Fruit fly (Drosophila melanogaster) whole organism, embryonic: Measurements from ENCODE around the gene Art8.

ENCODE experiments used
- Bdp1 ChIP-seq: fragments of 200-800 bp; sonication (Bioruptor generic); optimal IDR thresholded peaks from 3 replicates; lab custom pipeline; 2016; ENCODE audit warnings: missing biosample characterization, missing genetic modification characterization
- Blimp-1 ChIP-seq: fragments of 200-800 bp; sonication (Bioruptor generic); optimal IDR thresholded peaks from 3 replicates; lab custom pipeline; 2018; ENCODE audit warnings: missing biosample characterization, missing genetic modification characterization, mild to moderate bottlenecking, moderate library complexity, missing genetic modification reagents
- CG10274 ChIP-seq: fragments of 200-800 bp; sonication (Bioruptor generic); optimal IDR thresholded peaks from 3 replicates; lab custom pipeline; 2017; ENCODE audit warnings: missing biosample characterization, mild to moderate bottlenecking, missing genetic modification characterization
- CG10543 ChIP-seq: fragments of 200-800 bp; sonication (Bioruptor generic); optimal IDR thresholded peaks from 3 replicates; lab custom pipeline; 2017; ENCODE audit warnings: missing biosample characterization, mild to moderate bottlenecking, missing genetic modification characterization, moderate library complexity
- CG11504 ChIP-seq: fragments of 200-800 bp; sonication (Bioruptor generic); optimal IDR thresholded peaks from 3 replicates; lab custom pipeline; 2019; ENCODE audit warnings: missing biosample characterization, mild to moderate bottlenecking, missing genetic modification characterization, moderate library complexity
- CG12942 ChIP-seq: fragments of 200-800 bp; sonication (Bioruptor generic); optimal IDR thresholded peaks from 3 replicates; lab custom pipeline; 2016; ENCODE audit warnings: missing biosample characterization, missing genetic modification characterization
- CG13894 ChIP-seq: fragments of 200-800 bp; sonication (Bioruptor generic); optimal IDR thresholded peaks from 3 replicates; lab custom pipeline; 2018; ENCODE audit warnings: missing biosample characterization, mild to moderate bottlenecking, missing genetic modification characterization, moderate library complexity
- CG15514 ChIP-seq: fragments of 200-800 bp; sonication (Bioruptor generic); optimal IDR thresholded peaks from 3 replicates; lab custom pipeline; 2017; ENCODE audit warnings: missing biosample characterization, missing genetic modification characterization, mild to moderate bottlenecking, moderate library complexity, missing genetic modification reagents
- CG18476 ChIP-seq: fragments of 200-800 bp; sonication (Bioruptor generic); optimal IDR thresholded peaks from 2 replicates; lab custom pipeline; 2016; ENCODE audit warnings: missing biosample characterization, mild to moderate bottlenecking, missing genetic modification characterization
- CG2199 ChIP-seq: fragments of 200-800 bp; sonication (Bioruptor generic); IDR thresholded peaks from 3 replicates; pipeline ENCODE4 v1.3.6; 2022; ENCODE audit warnings: missing biosample characterization, missing genetic modification characterization
- CG3838 ChIP-seq: fragments of 200-800 bp; sonication (Bioruptor generic); optimal IDR thresholded peaks from 3 replicates; lab custom pipeline; 2016; ENCODE audit warnings: missing biosample characterization, missing genetic modification characterization
- CG6272 ChIP-seq: fragments of 200-800 bp; sonication (Bioruptor generic); IDR thresholded peaks from 2 replicates; pipeline ENCODE4 v1.3.6; 2022; ENCODE audit warnings: missing biosample characterization, missing genetic modification characterization
- CG9609 ChIP-seq: fragments of 200-800 bp; sonication (Bioruptor generic); optimal IDR thresholded peaks from 3 replicates; lab custom pipeline; 2016; ENCODE audit warnings: missing biosample characterization, missing genetic modification characterization
- CrebB ChIP-seq: fragments of 200-800 bp; sonication (Bioruptor generic); optimal IDR thresholded peaks from 3 replicates; lab custom pipeline; 2018; ENCODE audit warnings: missing biosample characterization, mild to moderate bottlenecking, missing genetic modification characterization
- D19A ChIP-seq: fragments of 200-800 bp; optimal IDR thresholded peaks from 3 replicates; lab custom pipeline; 2019; ENCODE audit warnings: missing biosample characterization, mild to moderate bottlenecking, missing genetic modification characterization, moderate library complexity
- Deaf1 ChIP-seq: fragments of 200-800 bp; optimal IDR thresholded peaks from 3 replicates; lab custom pipeline; 2019; ENCODE audit warnings: missing biosample characterization, mild to moderate bottlenecking, missing genetic modification characterization, moderate library complexity
- Fer3 ChIP-seq: fragments of 200-800 bp; sonication (Bioruptor generic); optimal IDR thresholded peaks from 2 replicates; lab custom pipeline; 2018; ENCODE audit warnings: missing biosample characterization, mild to moderate bottlenecking, missing genetic modification characterization, moderate library complexity
- GATAe ChIP-seq: fragments of 200-800 bp; sonication (Bioruptor generic); conservative IDR thresholded peaks from 2 replicates; pipeline ENCODE4 v1.3.6; 2022; ENCODE audit warnings: missing biosample characterization, missing genetic modification characterization
- Hey ChIP-seq: fragments of 200-800 bp; sonication (Bioruptor generic); optimal IDR thresholded peaks from 3 replicates; lab custom pipeline; 2018; ENCODE audit warnings: missing biosample characterization, mild to moderate bottlenecking, missing genetic modification characterization
- HmgZ ChIP-seq: fragments of 200-800 bp; sonication (Bioruptor generic); optimal IDR thresholded peaks from 2 replicates; lab custom pipeline; 2018; ENCODE audit warnings: missing biosample characterization, mild to moderate bottlenecking, missing genetic modification characterization
- Hmr ChIP-seq: fragments of 200-800 bp; sonication (Bioruptor generic); optimal IDR thresholded peaks from 3 replicates; lab custom pipeline; 2017; ENCODE audit warnings: mild to moderate bottlenecking, missing biosample characterization, missing genetic modification reagents, missing genetic modification characterization
- Hr78 ChIP-seq, 2 experiments: fragments of 200-800 bp in 1 of 2; fragments of >200 bp in 1 of 2; sonication (Bioruptor generic) in 1 of 2; optimal IDR thresholded peaks; 2 replicates each; lab custom pipeline; 2017 to 2019; ENCODE audit warnings: missing biosample characterization in 2 of 2, missing genetic modification characterization in 2 of 2, mild to moderate bottlenecking in 1 of 2, moderate library complexity in 1 of 2
- MTF-1 ChIP-seq: fragments of 200-800 bp; sonication (Bioruptor generic); optimal IDR thresholded peaks from 2 replicates; lab custom pipeline; 2018; ENCODE audit warnings: missing biosample characterization, mild to moderate bottlenecking, missing genetic modification characterization, borderline replicate concordance
- Med ChIP-seq: fragments of 200-800 bp; sonication (Bioruptor generic); peaks from one replicate; lab custom pipeline; 2016; ENCODE audit warnings: missing biosample characterization, missing genetic modification characterization, mild to moderate bottlenecking, inconsistent platforms, moderate library complexity
- Nf-YC ChIP-seq: fragments of 200-800 bp; optimal IDR thresholded peaks from 3 replicates; lab custom pipeline; 2019; ENCODE audit warnings: missing biosample characterization, mild to moderate bottlenecking, missing genetic modification characterization, moderate library complexity
- Pdp1 ChIP-seq, 2 experiments: fragments of 200-800 bp; sonication (Bioruptor generic); optimal IDR thresholded peaks; 3 replicates each; lab custom pipeline; 2016; ENCODE audit warnings: missing biosample characterization in 2 of 2, missing genetic modification characterization in 2 of 2, mild to moderate bottlenecking in 1 of 2, moderate library complexity in 1 of 2
- Sox102F ChIP-seq: fragments of 200-800 bp; sonication (Bioruptor generic); optimal IDR thresholded peaks from 2 replicates; lab custom pipeline; 2018; ENCODE audit warnings: missing biosample characterization, mild to moderate bottlenecking, missing genetic modification characterization, moderate library complexity
- TFAM ChIP-seq: fragments of 200-800 bp; sonication (Bioruptor generic); optimal IDR thresholded peaks from 2 replicates; lab custom pipeline; 2017; ENCODE audit warnings: missing biosample characterization, missing genetic modification characterization, inconsistent platforms
- Trl ChIP-seq, 3 experiments: fragments of >200 bp in 2 of 3; fragments of 200-800 bp in 1 of 3; sonication (Bioruptor generic) in 1 of 3; optimal IDR thresholded peaks; 2 replicates in 1 of 3; 3 replicates in 2 of 3; lab custom pipeline; 2016 to 2017; ENCODE audit warnings: missing biosample characterization in 1 of 3, missing genetic modification characterization in 1 of 3
- cg ChIP-seq: fragments of 200-800 bp; sonication (Bioruptor generic); optimal IDR thresholded peaks from 3 replicates; lab custom pipeline; 2019; ENCODE audit warnings: missing biosample characterization, mild to moderate bottlenecking, missing genetic modification characterization, moderate library complexity
- chinmo ChIP-seq: fragments of 200-800 bp; sonication (Bioruptor generic); IDR thresholded peaks from 4 replicates; pipeline ENCODE4 v1.3.6; 2022; ENCODE audit warnings: missing biosample characterization, missing genetic modification characterization; ENCODE audit not compliant: partially characterized antibody
- chm ChIP-seq: fragments of 200-800 bp; sonication (Bioruptor generic); IDR thresholded peaks from 2 replicates; pipeline ENCODE4 v1.3.6; 2022; ENCODE audit warnings: missing biosample characterization, missing genetic modification characterization
- cwo ChIP-seq: fragments of 200-800 bp; sonication (Bioruptor generic); optimal IDR thresholded peaks from 3 replicates; lab custom pipeline; 2017; ENCODE audit warnings: missing biosample characterization, missing genetic modification characterization, mild to moderate bottlenecking, moderate library complexity, missing genetic modification reagents
- en ChIP-seq: fragments of 200-800 bp; sonication (Bioruptor generic); optimal IDR thresholded peaks from 2 replicates; lab custom pipeline; 2016; ENCODE audit warnings: missing biosample characterization, missing genetic modification characterization
- exex ChIP-seq: fragments of 200-800 bp; sonication (Bioruptor generic); optimal IDR thresholded peaks from 4 replicates; lab custom pipeline; 2018; ENCODE audit warnings: missing biosample characterization, mild to moderate bottlenecking, missing genetic modification characterization, moderate library complexity
- grn ChIP-seq: fragments of 200-800 bp; sonication (Bioruptor generic); optimal IDR thresholded peaks from 3 replicates; lab custom pipeline; 2017; ENCODE audit warnings: missing biosample characterization, missing genetic modification characterization
- ken ChIP-seq: fragments of 200-800 bp; sonication (Bioruptor generic); IDR thresholded peaks from 3 replicates; pipeline ENCODE4 v1.3.6; 2022; ENCODE audit warnings: missing biosample characterization, missing genetic modification characterization
- kni ChIP-seq: fragments of 200-800 bp; sonication (Bioruptor generic); optimal IDR thresholded peaks from 3 replicates; lab custom pipeline; 2017; ENCODE audit warnings: mild to moderate bottlenecking, missing biosample characterization, missing genetic modification reagents, missing genetic modification characterization
- lab ChIP-seq: fragments of 200-800 bp; sonication (Bioruptor generic); optimal IDR thresholded peaks from 3 replicates; lab custom pipeline; 2017; ENCODE audit warnings: missing biosample characterization, missing genetic modification characterization, mild to moderate bottlenecking, moderate library complexity, missing genetic modification reagents
- mirr ChIP-seq: fragments of 200-800 bp; sonication (Bioruptor generic); optimal IDR thresholded peaks from 3 replicates; lab custom pipeline; 2018; ENCODE audit warnings: missing biosample characterization, mild to moderate bottlenecking, missing genetic modification characterization
- org-1 ChIP-seq: fragments of 200-800 bp; sonication (Bioruptor generic); optimal IDR thresholded peaks from 2 replicates; lab custom pipeline; 2017; ENCODE audit warnings: missing biosample characterization, missing genetic modification characterization
- pum ChIP-seq: fragments of 200-800 bp; sonication (Bioruptor generic); optimal IDR thresholded peaks from 2 replicates; lab custom pipeline; 2016; ENCODE audit warnings: missing biosample characterization, missing genetic modification characterization
- run ChIP-seq: fragments of 200-800 bp; sonication (Bioruptor generic); optimal IDR thresholded peaks from 3 replicates; lab custom pipeline; 2018; ENCODE audit warnings: missing biosample characterization, mild to moderate bottlenecking, missing genetic modification characterization
- sd ChIP-seq: fragments of 200-800 bp; sonication (Bioruptor generic); optimal IDR thresholded peaks from 3 replicates; lab custom pipeline; 2018; ENCODE audit warnings: missing biosample characterization, mild to moderate bottlenecking, missing genetic modification characterization, moderate library complexity
- sens-2 ChIP-seq: fragments of 200-800 bp; sonication (Bioruptor generic); IDR thresholded peaks from 2 replicates; pipeline ENCODE4 v1.3.6; 2022; ENCODE audit warnings: missing biosample characterization, missing genetic modification characterization
- sqz ChIP-seq: fragments of 200-800 bp; sonication (Bioruptor generic); optimal IDR thresholded peaks from 3 replicates; lab custom pipeline; 2018; ENCODE audit warnings: missing biosample characterization, mild to moderate bottlenecking, missing genetic modification characterization
- twi ChIP-seq: fragments of 200-800 bp; optimal IDR thresholded peaks from 2 replicates; lab custom pipeline; 2019; ENCODE audit warnings: missing biosample characterization, mild to moderate bottlenecking, missing genetic modification characterization, moderate library complexity

The Art8 gene

DNA sequence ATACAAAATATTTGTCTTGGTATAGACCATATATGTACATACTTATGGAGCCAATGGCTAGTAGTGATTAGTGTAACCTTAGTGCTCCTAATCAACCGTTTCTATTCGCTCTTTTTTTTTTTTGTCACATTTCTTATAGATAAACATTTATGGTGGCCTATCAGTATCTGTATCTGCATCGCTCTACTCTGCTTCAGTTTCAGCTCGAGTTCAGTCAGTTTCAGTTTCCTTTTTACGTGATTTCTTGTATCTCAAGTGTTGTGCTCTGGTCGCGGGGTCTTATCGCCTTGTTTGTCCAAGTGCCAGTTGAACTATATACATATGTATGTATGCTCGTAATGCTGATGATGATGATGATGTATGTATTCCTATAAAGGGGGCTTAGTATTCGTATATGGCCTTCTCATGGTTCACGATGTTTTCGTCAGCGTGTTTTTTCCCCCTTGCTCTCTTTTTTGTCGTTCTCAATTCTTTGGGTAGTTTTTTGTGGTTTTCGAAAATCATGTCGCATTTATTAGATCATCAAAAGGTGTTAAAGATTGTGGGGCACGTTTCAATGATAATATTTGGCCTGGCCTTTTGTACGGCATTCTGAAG is 28.8 kb upstream of the Art8 start:
- TF ChIP-seq lab (GFP tag; lab: Kevin White, UChicago) = peak; percentile 42
- TF ChIP-seq Bdp1 (GFP tag; lab: Kevin White, UChicago) = no peak
- peak; percentile 21 for TF ChIP-seq CrebB (tag; lab: Kevin White, UChicago)
- 0 out of 4 replicates have a peak, but pooled peaks have one; percentile 63 for TF ChIP-seq chinmo (GFP tag; lab: Robert Waterston, UW)
- TF ChIP-seq Nf-YC (tag; lab: Kevin White, UChicago) = no peak
- peak; percentile 22 for TF ChIP-seq Hmr (GFP tag; lab: Kevin White, UChicago)
- peak; percentile 30; the same call in 1 of the 2 replicates for TF ChIP-seq chm (GFP tag; lab: Robert Waterston, UW)
- no peak for TF ChIP-seq org-1 (GFP tag; lab: Kevin White, UChicago)
- TF ChIP-seq en (GFP tag; lab: Kevin White, UChicago) = no peak
- TF ChIP-seq ken (GFP tag; lab: Robert Waterston, UW) = no peak
- peak; percentile 35 for TF ChIP-seq cg (GFP tag; lab: Kevin White, UChicago)
- peak; percentile 46 for TF ChIP-seq exex
- TF ChIP-seq CG15514 (GFP tag; lab: Kevin White, UChicago) = peak; percentile 1
- peak; percentile 61 for TF ChIP-seq CG13894 (tag; lab: Kevin White, UChicago)
- no peak for TF ChIP-seq CG18476
- TF ChIP-seq MTF-1 = no peak
- TF ChIP-seq Trl (optimal IDR thresholded peaks at IDR 0.05; lab: Kevin White, UChicago) = peak in 1 of 2 experiments; percentile 6
- TF ChIP-seq Trl (GFP tag; optimal IDR thresholded peaks at IDR 0.05; lab: Kevin White, UChicago) = no peak
- TF ChIP-seq Blimp-1 (GFP tag; lab: Kevin White, UChicago) = peak; percentile 23
- TF ChIP-seq CG9609 (GFP tag; lab: Kevin White, UChicago) = no peak
- peak; percentile 99 for TF ChIP-seq grn (GFP tag; lab: Kevin White, UChicago)
- 0 out of 2 replicates have a peak, but pooled peaks have one; percentile 15 for TF ChIP-seq sens-2 (GFP tag; lab: Robert Waterston, UW)
- TF ChIP-seq GATAe (GFP tag; lab: Robert Waterston, UW) = peak; percentile 50; the same call in 1 of the 2 replicates
- TF ChIP-seq sd (tag; lab: Kevin White, UChicago) = peak; percentile 13
- TF ChIP-seq TFAM (GFP tag; lab: Kevin White, UChicago) = no peak
- peak; percentile 31 for TF ChIP-seq kni (GFP tag; lab: Kevin White, UChicago)
- TF ChIP-seq Pdp1 (GFP tag; optimal IDR thresholded peaks at IDR 0.05; lab: Kevin White, UChicago) = peak in 1 of 2 experiments; percentile 79
- TF ChIP-seq Hr78 (GFP tag; optimal IDR thresholded peaks at IDR 0.05; lab: Kevin White, UChicago) = peak in 1 of 2 experiments; percentile 90
- no peak for TF ChIP-seq Fer3 (tag; lab: Kevin White, UChicago)
- peak; percentile 48 for TF ChIP-seq D19A (tag; lab: Kevin White, UChicago)
- TF ChIP-seq pum (GFP tag; lab: Kevin White, UChicago) = no peak
- no peak for TF ChIP-seq Sox102F (GFP tag; lab: Kevin White, UChicago)
- peak; percentile 80 for TF ChIP-seq cwo (GFP tag; lab: Kevin White, UChicago)
- peak; percentile 63 for TF ChIP-seq Med (GFP tag; lab: Kevin White, UChicago)
- TF ChIP-seq Deaf1 (tag; lab: Kevin White, UChicago) = peak; percentile 21
- TF ChIP-seq CG12942 (GFP tag; lab: Kevin White, UChicago) = no peak
- peak; percentile 13 for TF ChIP-seq HmgZ (tag; lab: Kevin White, UChicago)
- no peak for TF ChIP-seq CG11504 (tag; lab: Kevin White, UChicago)
- 0 out of 3 replicates have a peak, but pooled peaks have one; percentile 33 for TF ChIP-seq CG2199 (GFP tag; lab: Robert Waterston, UW)
- TF ChIP-seq twi (tag; lab: Kevin White, UChicago) = peak; percentile 37
- peak; percentile 70 for TF ChIP-seq CG10274
- no peak for TF ChIP-seq Hey
- peak; percentile 65 for TF ChIP-seq mirr (GFP tag; lab: Kevin White, UChicago)
- TF ChIP-seq run = peak; percentile 16
- no peak for TF ChIP-seq CG6272 (GFP tag; lab: Robert Waterston, UW)
- peak; percentile 46 for TF ChIP-seq CG10543 (GFP tag; lab: Kevin White, UChicago)
- TF ChIP-seq sqz = peak; percentile 35
- no peak for TF ChIP-seq CG3838 (GFP tag; lab: Kevin White, UChicago)
